Fruit fly (Drosophila melanogaster) whole organism, larva: ENCODE measurements around the gene olf413.

ENCODE experiments used
- noc ChIP-seq: fragments of 200-800 bp; sonication (Bioruptor generic); optimal IDR thresholded peaks from 3 replicates; lab custom pipeline; 2019; ENCODE audit warnings: missing biosample characterization, mild to moderate bottlenecking, missing genetic modification characterization, moderate library complexity

The olf413 gene

DNA sequence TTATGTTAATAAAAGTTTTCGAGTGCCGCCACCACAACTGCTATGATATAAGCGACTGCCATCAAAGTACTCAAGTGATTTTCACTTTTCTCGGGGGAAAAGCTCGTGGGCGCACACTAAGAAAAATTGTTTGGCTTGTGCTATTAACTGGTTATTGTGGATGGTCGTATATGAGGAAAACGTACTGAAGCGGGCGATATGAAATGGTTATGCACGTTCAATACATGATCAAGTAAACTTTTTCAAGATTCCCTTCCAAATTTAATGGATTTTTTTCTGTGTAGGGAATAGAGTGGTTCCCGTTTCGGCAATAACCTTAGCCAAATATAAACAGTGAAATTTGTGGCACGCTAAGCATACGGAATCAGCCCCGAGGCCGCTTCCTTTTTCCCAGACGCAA, 71.2 kb downstream of the olf413 start:
- no peak for TF ChIP-seq noc

DNA sequence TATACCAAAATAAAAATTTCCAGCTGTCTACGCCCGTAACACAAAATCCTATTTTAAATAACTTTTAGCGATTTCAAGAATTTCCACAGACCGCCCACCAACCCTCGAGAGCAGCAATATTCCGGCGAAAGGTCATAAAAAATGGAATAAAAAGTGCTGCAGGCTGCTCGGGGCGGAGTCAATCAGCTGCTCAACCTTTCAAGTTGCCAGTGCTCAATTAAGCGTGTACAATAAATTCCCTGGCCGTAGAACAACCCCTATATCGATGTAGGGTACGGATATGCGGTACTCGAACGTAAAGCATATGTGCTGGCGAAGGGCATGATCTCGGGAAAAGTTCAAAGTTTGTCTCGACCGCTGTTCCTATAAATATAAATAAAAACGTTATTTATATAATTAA, 73.8 kb downstream of the olf413 start:
- TF ChIP-seq noc = no peak

DNA sequence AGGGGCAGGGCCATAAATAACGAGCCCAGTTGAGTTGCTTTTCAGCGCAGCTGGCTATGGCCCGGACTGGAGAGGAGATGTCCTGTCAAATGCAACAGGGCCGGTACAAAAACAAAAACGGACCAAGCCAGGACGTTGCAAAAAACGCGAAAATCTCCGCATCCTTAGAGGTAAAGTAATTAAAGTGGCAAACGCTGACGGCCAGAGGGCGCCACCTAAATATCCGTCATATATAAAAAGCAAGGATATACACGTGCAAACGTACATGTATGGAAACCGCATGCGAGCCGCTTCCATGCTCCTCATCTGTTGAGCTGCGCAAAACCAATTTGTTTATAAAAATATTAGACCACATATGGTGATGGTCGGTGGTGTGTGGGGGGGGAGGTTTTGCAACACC, 78.8 kb downstream of the olf413 start:
- no peak for TF ChIP-seq noc

DNA sequence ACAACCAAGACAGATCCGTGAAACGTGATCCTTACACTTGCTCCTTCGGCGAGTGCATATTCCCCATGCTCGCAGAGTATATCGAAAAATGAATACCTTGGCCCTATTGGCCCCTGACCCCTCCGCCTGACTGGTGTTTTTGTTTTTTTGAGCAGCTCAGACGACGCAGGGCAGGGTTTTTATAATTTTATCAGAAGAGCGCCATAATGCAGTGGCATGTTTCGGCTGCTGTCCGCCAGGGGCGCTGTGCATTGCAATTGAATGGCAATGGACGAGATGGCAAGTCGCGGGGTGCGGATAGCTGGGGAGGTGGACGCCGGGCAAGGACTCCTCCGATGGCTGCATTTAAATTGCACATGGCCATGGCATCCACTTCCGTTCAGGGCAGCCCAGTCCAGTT, 87.2 kb downstream of the olf413 start:
- no peak for TF ChIP-seq noc

DNA sequence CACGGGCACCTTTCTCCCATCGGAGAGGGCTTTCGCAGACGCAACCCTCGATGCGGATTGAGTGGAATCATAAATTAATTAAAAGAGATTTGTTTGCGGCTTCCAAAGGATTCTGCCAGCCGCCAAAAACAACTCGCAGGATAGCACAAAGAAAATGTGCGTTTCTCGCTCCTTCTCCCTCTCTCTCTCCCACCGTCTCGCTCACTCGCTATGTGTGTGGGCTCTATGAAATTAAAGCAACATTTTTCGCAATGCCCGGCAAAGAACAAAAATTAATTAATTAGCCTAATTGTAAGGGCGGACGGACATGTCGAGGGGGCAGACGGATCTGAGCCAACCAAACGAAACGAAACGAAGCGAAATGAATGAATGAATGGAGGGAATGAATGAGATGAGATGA, 101.8 kb downstream of the olf413 start:
- TF ChIP-seq noc = no peak

DNA sequence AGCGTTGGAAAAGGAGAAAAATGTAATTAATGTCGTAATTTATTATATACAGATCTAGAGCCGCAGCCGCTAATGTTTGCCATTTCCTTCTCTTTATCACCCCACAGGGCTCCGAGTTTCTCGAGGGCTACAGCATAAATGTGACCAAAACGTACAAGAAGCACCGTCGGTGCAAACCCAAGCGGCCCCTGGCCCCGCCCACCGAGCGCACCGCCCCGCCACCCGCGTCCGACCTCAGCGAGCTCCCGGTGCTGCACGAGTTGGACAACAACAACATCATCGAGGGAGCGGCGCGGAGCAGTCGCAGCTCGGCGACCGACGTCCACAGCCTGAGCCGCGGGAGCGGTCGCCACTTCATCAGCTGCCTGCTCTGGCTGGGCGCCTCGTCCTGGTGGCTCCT, 106.4 kb downstream of the olf413 start:
- TF ChIP-seq noc = no peak

DNA sequence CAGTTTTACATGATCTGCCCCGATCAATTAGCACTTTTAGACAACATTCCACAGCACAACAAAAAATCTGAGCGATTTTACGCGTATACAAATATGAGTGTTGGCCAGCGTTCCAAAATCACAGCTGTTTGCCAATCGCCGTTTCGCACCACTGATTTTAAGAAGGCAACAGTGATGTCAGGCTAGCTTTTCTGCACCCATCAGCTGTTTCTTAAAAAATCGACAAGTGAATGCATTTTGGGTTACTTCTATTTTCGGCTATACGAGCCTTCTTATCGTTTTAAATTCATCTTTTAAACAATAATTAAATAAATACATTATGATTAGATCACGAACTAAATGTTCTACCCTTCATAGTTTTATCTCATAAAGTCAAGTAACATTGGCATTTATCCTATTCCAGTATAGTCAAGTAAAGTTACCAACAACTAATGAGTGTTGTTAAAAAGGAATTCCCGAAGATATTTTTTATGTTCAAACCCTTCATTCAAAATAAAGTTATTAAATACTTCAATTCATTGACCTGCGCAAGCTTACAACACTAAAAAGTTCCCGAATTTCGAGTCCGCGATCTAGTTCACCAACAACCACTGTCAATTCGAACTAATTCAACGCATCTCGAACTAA, 127.0 kb downstream of the olf413 start, which contains the start of the genes Rich and Ddx1:
Gene Rich, minus strand, starts transcription at position 125 of the 627 bp plus-strand sequence.
Gene Ddx1, plus strand, starts transcription at position 573 of the 627 bp plus-strand sequence.
- TF ChIP-seq noc = no peak

DNA sequence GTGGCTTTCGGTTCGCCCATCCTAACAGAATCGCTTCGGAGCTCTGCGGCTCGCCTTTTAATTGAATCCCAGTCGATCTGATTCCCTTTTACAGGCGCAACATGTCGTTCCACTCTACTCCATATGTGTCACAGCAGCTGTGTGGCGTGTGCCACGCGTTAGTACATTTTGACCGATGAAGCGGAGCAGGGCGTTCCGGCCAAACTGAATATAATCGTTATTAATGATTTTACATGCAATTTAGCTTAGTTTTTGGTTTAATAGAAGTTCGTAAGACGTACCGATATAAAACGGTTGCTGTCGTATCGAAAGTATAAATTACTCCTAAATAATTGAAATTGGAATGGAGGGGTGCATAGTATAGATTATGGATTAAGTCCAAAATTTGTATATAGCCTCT, 130.6 kb downstream of the olf413 start, which contains the start of gene CG11523:
Gene CG11523, minus strand, starts transcription at position 145 of the 400 bp plus-strand sequence.
- TF ChIP-seq noc = no peak

DNA sequence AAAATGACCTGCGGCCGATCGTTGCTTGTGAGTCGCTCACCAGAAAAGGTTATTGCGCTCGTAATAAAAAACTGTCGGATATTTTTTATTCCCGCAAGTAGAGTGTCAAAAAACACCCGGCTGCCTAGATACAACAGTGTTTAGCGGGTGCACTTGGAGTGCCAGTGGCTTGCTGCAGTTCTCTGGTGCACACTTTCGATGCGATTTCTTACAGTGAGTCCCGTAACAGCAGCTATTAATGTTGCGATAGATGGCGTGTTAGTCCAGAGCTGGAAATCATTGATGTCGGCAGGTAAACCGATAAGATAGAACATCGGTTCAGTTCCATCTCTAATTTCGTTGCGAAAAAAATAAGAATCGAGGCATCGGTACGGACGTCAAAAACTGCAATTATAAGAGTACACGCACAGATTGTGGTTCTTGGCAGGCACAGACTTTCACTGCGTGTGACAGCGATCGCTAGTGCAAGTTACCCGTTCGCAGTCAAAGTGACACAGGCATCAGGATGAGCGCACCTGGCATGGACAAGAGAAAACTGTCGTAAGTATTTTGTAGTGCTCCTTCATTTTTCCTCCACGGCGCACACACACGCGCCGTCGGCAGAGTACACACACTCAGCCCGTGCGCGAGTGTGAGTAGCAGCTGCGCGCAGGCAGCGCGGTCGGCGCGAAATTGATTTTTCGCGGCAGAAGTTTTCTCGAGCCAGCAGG, 131.5 kb downstream of the olf413 start, which contains the start of gene Csp:
Gene Csp, plus strand, starts transcription at position 135 of the 710 bp plus-strand sequence.
- peak; percentile 49 for TF ChIP-seq noc

DNA sequence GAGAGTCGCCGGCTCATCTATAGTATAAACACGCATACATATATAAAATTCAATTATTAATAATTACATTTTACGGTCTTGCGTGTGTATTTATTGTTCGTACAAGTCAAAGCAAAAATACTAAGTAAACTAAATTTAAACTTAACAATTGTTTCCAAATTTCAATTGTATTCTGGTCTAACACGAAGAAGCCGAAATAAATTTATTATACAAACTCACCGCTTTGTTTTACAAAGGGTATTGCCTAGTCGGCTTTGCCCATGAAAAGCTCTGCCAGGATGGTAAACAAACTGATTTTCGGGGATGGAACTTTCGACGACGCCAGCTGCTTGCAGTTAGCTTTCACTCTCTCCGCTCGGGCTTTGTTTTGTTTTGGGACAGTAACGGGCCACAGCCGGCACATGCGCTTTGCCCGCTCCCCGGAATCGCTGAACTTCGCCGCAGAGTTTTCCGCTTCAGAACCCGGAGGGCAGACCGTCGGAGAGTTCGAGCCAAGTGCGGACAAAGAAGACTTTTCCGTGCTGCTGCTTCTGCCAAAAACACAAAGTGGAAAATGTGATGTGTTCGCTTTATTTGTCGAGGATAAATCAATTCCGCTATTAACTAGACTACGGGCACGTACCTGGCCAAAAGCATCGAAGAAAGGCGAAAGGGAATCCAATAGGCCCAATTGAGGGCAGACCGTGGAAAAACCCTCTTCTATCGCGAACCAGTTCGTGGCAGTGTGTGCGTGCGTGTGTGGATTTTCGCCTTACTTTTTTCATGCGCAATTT, 137.8 kb downstream of the olf413 start, which contains the start of gene Srpk79D:
Gene Srpk79D, plus strand, starts transcription at position 457 of the 773 bp plus-strand sequence.
- TF ChIP-seq noc = no peak

DNA sequence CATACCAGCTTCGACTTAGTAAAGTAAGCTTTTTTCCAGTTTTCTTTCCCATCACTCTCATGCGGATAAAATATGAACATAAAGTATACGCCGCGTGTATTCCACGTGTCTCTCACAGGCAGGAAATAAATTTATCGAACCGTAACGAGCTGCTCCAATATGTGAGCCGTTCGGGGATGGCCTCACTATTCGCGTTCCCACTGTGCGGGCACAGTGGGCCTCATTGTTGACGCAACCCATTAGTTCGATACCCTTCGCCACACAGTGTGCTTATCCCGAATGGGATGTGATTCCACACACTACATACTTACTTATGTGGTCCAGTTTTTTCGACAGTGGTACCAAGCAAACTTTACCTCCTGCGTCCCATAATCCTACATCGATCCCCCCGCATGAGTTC, 140.1 kb downstream of the olf413 start:
- TF ChIP-seq noc = no peak

DNA sequence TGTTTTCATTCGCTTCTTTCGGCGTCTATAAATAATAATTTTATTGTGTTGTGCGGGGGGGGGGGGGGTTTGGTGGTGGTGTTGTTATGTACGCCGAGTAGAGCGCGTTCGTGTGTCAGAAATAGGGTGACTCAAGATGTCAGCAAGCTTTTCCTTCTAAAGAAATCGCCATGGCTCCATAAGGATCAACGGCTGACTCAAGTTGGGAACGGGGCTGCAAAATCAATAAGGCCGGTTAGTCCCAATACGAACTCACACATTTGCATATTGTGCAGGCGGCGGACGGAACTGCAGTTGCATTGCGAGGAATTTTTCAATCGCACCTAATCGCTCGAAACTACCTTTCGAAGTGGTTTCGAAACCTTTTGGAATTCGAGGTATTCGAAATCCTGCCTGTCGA, 140.7 kb downstream of the olf413 start:
- TF ChIP-seq noc = no peak

DNA sequence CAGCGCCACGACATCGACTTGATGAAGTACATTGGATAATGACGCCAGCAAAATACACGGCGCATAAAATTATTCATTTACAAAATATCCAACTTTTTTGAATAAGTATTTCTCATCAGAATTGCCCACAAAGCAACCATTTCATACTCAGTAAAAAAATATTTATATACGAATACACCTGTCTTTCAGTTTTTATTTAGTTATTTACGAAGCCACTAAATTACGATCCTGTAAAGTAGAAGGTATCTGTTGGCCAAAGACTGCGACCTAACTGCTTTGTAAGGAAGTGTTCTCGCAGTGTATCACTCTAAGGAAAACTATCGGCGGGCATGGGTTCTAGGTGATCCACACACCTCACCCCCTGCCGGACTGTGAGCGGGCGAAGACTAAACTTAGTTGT, 141.3 kb downstream of the olf413 start:
- no peak for TF ChIP-seq noc

DNA sequence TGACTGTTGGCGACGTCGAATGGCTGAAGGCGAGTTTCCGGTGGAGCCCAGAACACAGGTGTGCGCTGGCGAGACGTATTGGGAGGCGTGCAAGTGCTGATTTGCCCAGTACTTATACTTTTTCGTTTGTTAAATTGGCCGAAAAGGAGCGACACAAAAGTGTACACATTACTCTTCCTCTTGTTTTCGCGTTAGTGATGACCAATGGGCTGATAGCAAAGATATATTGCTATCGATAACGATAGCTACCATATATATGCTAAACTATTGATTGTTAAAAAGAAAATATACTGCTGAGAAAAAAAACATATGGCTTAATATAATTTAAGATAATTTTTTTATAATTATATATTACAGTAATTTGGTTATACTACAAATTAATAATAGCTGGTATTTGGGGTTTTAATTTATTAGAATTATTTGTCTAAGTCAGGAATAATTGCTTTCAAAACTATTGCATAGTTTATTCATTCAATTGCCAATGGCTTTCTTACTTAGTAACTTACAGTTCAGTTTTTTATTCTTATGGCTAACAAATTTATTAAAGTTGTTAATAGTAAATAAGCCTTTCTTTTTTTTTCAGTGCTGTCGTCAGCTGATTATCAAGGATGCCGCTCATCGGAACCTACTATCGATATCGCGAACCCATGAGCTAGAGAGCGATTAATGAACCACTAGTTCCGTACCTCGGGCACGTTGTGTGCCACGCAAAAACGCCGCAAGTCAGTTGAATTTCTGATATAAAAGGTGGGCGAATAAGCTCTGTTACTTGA, 152.3 kb downstream of the olf413 start, which contains the start of the genes Hem and IleRS:
Gene Hem, minus strand, starts transcription at position 202 of the 773 bp plus-strand sequence.
Gene IleRS, plus strand, starts transcription at position 672 of the 773 bp plus-strand sequence.
- no peak for TF ChIP-seq noc
